Worm (Caenorhabditis elegans) whole organism, late embryonic: Measurements from ENCODE around the gene T26G10.4.

Experiments
- ceh-30 ChIP-seq: fragments of 150-350 bp; optimal IDR thresholded peaks from 2 replicates; lab custom pipeline; 2014; ENCODE audit warnings: missing biosample characterization, missing genetic modification characterization
- fkh-10 ChIP-seq: fragments of 150-350 bp; optimal IDR thresholded peaks from 2 replicates; lab custom pipeline; 2014; ENCODE audit warnings: missing biosample characterization, missing genetic modification reagents, missing genetic modification characterization

DNA sequence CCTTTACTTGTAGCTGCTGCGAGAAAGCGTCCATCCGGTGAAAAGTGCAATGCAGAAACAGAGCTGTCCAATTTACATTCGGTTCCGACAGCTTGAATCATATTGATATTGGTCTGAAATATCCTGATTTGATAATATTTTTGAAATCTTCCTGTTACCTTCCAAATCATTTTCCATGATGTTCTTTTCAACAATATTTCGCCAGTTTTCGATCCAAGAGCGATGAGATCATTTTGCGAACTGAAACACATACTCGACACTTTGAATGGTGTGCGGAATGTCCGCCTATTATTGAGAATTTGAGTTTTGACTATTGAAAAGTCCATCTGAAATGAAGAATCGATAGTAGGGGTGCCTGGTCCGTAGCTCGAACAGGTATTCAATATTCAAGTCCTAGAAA is 20.8 kb downstream of the T26G10.4 start, which contains the start of gene emb-30:
- TF ChIP-seq fkh-10 (GFP tag; lab: Kevin White, UChicago): no peak
- no peak for TF ChIP-seq ceh-30 (tag; lab: Kevin White, UChicago)
